Worm (Caenorhabditis elegans): ENCODE results near the gene enri-2.

Gene enri-2

DNA sequence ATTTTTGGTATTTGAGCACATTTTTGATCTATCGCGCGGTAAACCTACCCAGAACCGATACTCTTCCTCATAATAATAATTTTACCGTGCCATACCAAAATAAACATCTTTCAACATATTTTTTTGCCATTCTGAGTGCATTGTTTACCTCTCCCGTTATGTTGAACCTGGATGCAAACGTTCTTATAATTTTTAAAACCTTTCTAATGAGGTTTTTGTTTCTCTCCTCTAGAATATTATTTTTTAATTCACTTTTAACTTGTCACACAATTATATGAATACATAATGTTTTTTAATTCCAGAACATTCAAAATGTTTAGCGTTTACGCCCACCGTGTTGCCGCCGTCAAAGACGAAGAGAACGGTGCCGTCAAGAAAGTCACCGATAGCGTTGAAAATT is at the start of gene enri-2:
Gene enri-2 (plus strand): TSS at position 301 of the 400 bp plus-strand sequence.
- TF ChIP-seq R02D3.7 (tag; optimal IDR thresholded peaks at IDR 0.05) (no peak), lin-15B (tag; optimal IDR thresholded peaks at IDR 0.05) (no peak), ctbp-1 (GFP tag; IDR thresholded peaks at IDR 0.05) (no peak), pqm-1 (tag; optimal IDR thresholded peaks at IDR 0.05) (no peak), Y5F2A.4 (GFP tag; optimal IDR thresholded peaks at IDR 0.05) (no peak), ZK337.2 (GFP tag; IDR thresholded peaks at IDR 0.05) (no peak), Y48G9A.11 (GFP tag; IDR thresholded peaks at IDR 0.05) (no peak), aha-1 (tag) (no peak), ama-1 (optimal IDR thresholded peaks at IDR 0.05) (no peak), dpl-1 (GFP tag; optimal IDR thresholded peaks at IDR 0.05) (no peak), lin-39 (tag; optimal IDR thresholded peaks at IDR 0.05) (no peak), dve-1 (tag; optimal IDR thresholded peaks at IDR 0.05; ENCODE audit: insufficient read depth) (no peak), snpc-1.2 (GFP tag; IDR thresholded peaks at IDR 0.05) (no peak), fos-1 (tag; optimal IDR thresholded peaks at IDR 0.05) (no peak), hlh-30 (tag; optimal IDR thresholded peaks at IDR 0.05; ENCODE audit: insufficient read depth) (no peak), nhr-42 (GFP tag; IDR thresholded peaks at IDR 0.05) (no peak), lin-29 (GFP tag; IDR thresholded peaks at IDR 0.05) (no peak), rbr-2 (tag; optimal IDR thresholded peaks at IDR 0.05) (no peak), php-3 (GFP tag; IDR thresholded peaks at IDR 0.05) (no peak), madf-9 (GFP tag; conservative IDR thresholded peaks at IDR 0.05) (no peak)

DNA sequence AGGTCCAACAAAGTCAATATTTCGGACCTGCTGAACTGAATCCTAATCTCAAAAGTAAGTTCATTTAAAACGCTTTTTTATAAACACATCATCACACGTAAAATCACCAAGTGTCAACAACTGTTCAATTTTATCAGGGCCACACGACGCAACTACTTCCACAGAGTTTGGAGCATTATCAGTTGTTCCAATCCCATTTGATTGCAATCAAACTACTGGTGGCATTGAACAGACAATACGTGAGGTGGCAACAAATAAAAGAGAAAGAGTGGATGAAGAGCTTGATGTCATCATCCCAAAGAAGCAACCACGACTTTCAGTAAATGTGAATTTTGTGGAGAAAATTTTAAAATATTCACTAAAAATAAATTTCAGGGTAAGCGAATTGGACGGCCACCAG is 49.1 kb upstream of the enri-2 start:
- TF ChIP-seq ztf-7 (tag; optimal IDR thresholded peaks at IDR 0.05) (no peak), daf-16 (GFP tag; optimal IDR thresholded peaks at IDR 0.05) (peak in 1 of 2 experiments; percentile 1), daf-16 (tag; optimal IDR thresholded peaks at IDR 0.05) (peak; percentile 17)

DNA sequence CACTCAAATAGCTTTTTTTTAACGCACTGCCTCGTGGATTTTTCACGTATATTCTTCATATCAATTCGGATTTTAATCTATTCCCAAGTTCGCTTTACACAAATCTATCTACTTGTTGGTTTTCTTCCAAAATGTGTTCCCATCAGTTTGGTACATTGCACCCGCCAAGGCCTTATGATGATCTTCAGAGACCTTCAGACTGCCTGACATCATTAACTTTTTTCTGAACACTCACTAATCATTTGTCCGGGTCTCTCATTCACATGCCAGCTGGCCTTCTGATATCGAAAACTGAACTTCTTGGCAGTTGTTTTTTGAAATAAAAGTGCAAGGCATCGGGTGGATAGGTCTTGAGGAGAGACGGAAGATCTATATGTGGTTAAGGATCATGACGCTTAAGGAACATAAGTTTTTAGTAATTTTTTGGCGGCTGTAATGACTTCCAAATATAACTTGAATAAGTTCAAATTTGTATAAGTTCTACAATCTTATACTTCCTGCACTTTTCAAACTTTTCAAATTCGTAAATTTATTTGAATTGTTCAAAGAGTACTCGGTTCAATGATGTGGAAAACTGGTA is 45.7 kb upstream of the enri-2 start:
- TF ChIP-seq dmd-6 (GFP tag; IDR thresholded peaks at IDR 0.05) (peak; percentile 41), hlh-30 (tag; optimal IDR thresholded peaks at IDR 0.05; ENCODE audit: insufficient read depth) (peak; percentile 86), ctbp-1 (GFP tag; IDR thresholded peaks at IDR 0.05) (0 out of 2 replicates have a peak, but pooled peaks have one; percentile 39), nhr-28 (tag; optimal IDR thresholded peaks at IDR 0.05) (peak; percentile 60), zfp-2 (tag; optimal IDR thresholded peaks at IDR 0.05) (no peak), nhr-48 (tag; optimal IDR thresholded peaks at IDR 0.05) (peak; percentile 4), daf-16 (GFP tag; optimal IDR thresholded peaks at IDR 0.05) (no peak), daf-16 (tag; optimal IDR thresholded peaks at IDR 0.05) (no peak), unc-62 (GFP tag; optimal IDR thresholded peaks at IDR 0.05 in 1 of 2) (peak in 1 of 2 experiments; percentile 97), unc-62 (tag; optimal IDR thresholded peaks at IDR 0.05) (no peak), tra-1 (GFP tag; IDR thresholded peaks at IDR 0.05) (peak; percentile 45; the same call in 1 of the 2 replicates), lsy-2 (tag; optimal IDR thresholded peaks at IDR 0.05) (peak in 1 of 2 experiments; percentile 27), aha-1 (tag) (peak; percentile 90), pqm-1 (tag; optimal IDR thresholded peaks at IDR 0.05) (no peak), sdz-12 (GFP tag; optimal IDR thresholded peaks at IDR 0.05) (no peak), egl-43 (GFP tag; IDR thresholded peaks at IDR 0.05) (no peak), pha-4 (GFP tag; IDR thresholded peaks at IDR 0.05) (no peak), pha-4 (tag; optimal IDR thresholded peaks at IDR 0.05) (no peak), mes-2 (tag; optimal IDR thresholded peaks at IDR 0.05; ENCODE audit: poor library complexity, severe bottlenecking) (no peak), hlh-11 (tag; optimal IDR thresholded peaks at IDR 0.05) (peak; percentile 11), nhr-25 (tag; optimal IDR thresholded peaks at IDR 0.05; ENCODE audit: borderline replicate concordance, insufficient read depth) (peak; percentile 8), mdl-1 (tag; optimal IDR thresholded peaks at IDR 0.05) (peak in 1 of 2 experiments; percentile 45), rbr-2 (tag; optimal IDR thresholded peaks at IDR 0.05) (no peak)

All from whole organism, L4 larva.